Fruit fly (Drosophila melanogaster) whole organism, embryonic: Measurements from ENCODE around the gene Pex16.
A peak's percentile ranks its signal among the peaks of the same experiment; 100 is the strongest.

Experiments
- Adf1 ChIP-seq: fragments of 200-800 bp; sonication (Bioruptor generic); IDR thresholded peaks from 2 replicates; pipeline ENCODE4 v1.3.6; 2022; ENCODE audit warnings: missing biosample characterization, missing genetic modification characterization
- CG10959 ChIP-seq: fragments of 200-800 bp; sonication (Bioruptor generic); IDR thresholded peaks from 2 replicates; pipeline ENCODE4 v1.3.6; 2022; ENCODE audit warnings: missing biosample characterization, missing genetic modification characterization
- CG12236 ChIP-seq: fragments of 200-800 bp; sonication (Bioruptor generic); optimal IDR thresholded peaks from 2 replicates; lab custom pipeline; 2016; ENCODE audit warnings: missing biosample characterization, missing genetic modification characterization
- CG12769 ChIP-seq: fragments of 200-800 bp; sonication (Bioruptor generic); optimal IDR thresholded peaks from 2 replicates; lab custom pipeline; 2019; ENCODE audit warnings: missing biosample characterization, mild to moderate bottlenecking, missing genetic modification characterization, moderate library complexity
- CG13894 ChIP-seq: fragments of 200-800 bp; sonication (Bioruptor generic); optimal IDR thresholded peaks from 3 replicates; lab custom pipeline; 2018; ENCODE audit warnings: missing biosample characterization, mild to moderate bottlenecking, missing genetic modification characterization, moderate library complexity
- CG14014 ChIP-seq: fragments of 200-800 bp; sonication (Bioruptor generic); IDR thresholded peaks from 2 replicates; pipeline ENCODE4 v1.3.6; 2022; ENCODE audit warnings: missing biosample characterization, missing genetic modification characterization
- CG16779 ChIP-seq: fragments of 200-800 bp; sonication (Bioruptor generic); IDR thresholded peaks from 2 replicates; pipeline ENCODE4 v1.3.6; 2022; ENCODE audit warnings: missing biosample characterization, missing genetic modification characterization
- CG17385 ChIP-seq: fragments of 200-800 bp; sonication (Bioruptor generic); optimal IDR thresholded peaks from 3 replicates; lab custom pipeline; 2018; ENCODE audit warnings: missing biosample characterization, mild to moderate bottlenecking, missing genetic modification characterization
- CG2889 ChIP-seq: fragments of 200-800 bp; sonication (Bioruptor generic); IDR thresholded peaks from 3 replicates; pipeline ENCODE4 v1.3.6; 2022; ENCODE audit warnings: missing biosample characterization, missing genetic modification characterization
- CG3163 ChIP-seq: fragments of 200-800 bp; sonication (Bioruptor generic); optimal IDR thresholded peaks from 3 replicates; lab custom pipeline; 2016; ENCODE audit warnings: missing biosample characterization, missing genetic modification characterization
- CG32767 ChIP-seq: fragments of 200-800 bp; sonication (Bioruptor generic); IDR thresholded peaks from 2 replicates; pipeline ENCODE4 v1.3.6; 2022; ENCODE audit warnings: missing biosample characterization, missing genetic modification characterization
- CG4404 ChIP-seq: fragments of 200-800 bp; sonication (Bioruptor generic); IDR thresholded peaks from 2 replicates; pipeline ENCODE4 v1.3.6; 2022; ENCODE audit warnings: missing biosample characterization, missing genetic modification characterization
- CG6175 ChIP-seq: fragments of 200-800 bp; sonication (Bioruptor generic); IDR thresholded peaks from 3 replicates; pipeline ENCODE4 v1.3.6; 2022; ENCODE audit warnings: missing biosample characterization, missing genetic modification characterization
- CG7372 ChIP-seq: fragments of 200-800 bp; sonication (Bioruptor generic); IDR thresholded peaks from 2 replicates; pipeline ENCODE4 v1.3.6; 2022; ENCODE audit warnings: missing biosample characterization, missing genetic modification characterization
- CG8089 ChIP-seq: fragments of 200-800 bp; sonication (Bioruptor generic); optimal IDR thresholded peaks from 3 replicates; lab custom pipeline; 2016; ENCODE audit warnings: missing biosample characterization, missing genetic modification characterization
- CG8290 ChIP-seq, 3 experiments: fragments of 200-800 bp; sonication (Bioruptor generic); optimal IDR thresholded peaks; 2 replicates each; lab custom pipeline; 2016 to 2019; ENCODE audit warnings: missing biosample characterization in 3 of 3, missing genetic modification characterization in 3 of 3, mild to moderate bottlenecking in 2 of 3, moderate library complexity in 1 of 3
- CG8388 ChIP-seq: fragments of 200-800 bp; sonication (Bioruptor generic); optimal IDR thresholded peaks from 2 replicates; lab custom pipeline; 2019; ENCODE audit warnings: missing biosample characterization, mild to moderate bottlenecking, missing genetic modification characterization, moderate library complexity
- CG9215 ChIP-seq: fragments of 200-800 bp; sonication (Bioruptor generic); IDR thresholded peaks from 2 replicates; pipeline ENCODE4 v1.3.6; 2022; ENCODE audit warnings: missing biosample characterization, missing genetic modification characterization
- D19A ChIP-seq: fragments of 200-800 bp; optimal IDR thresholded peaks from 3 replicates; lab custom pipeline; 2019; ENCODE audit warnings: missing biosample characterization, mild to moderate bottlenecking, missing genetic modification characterization, moderate library complexity
- Dip3 ChIP-seq: fragments of 200-800 bp; sonication (Bioruptor generic); optimal IDR thresholded peaks from 3 replicates; lab custom pipeline; 2016; ENCODE audit warnings: missing biosample characterization, missing genetic modification characterization
- Dref ChIP-seq: fragments of 200-800 bp; sonication (Bioruptor generic); IDR thresholded peaks from 2 replicates; pipeline ENCODE4 v1.3.6; 2022; ENCODE audit warnings: missing biosample characterization, missing genetic modification characterization
- Kr ChIP-seq: fragments of 200-800 bp; sonication (Bioruptor generic); optimal IDR thresholded peaks from 2 replicates; lab custom pipeline; 2017; ENCODE audit warnings: missing biosample characterization, mild to moderate bottlenecking, missing genetic modification characterization
- Mad ChIP-seq: fragments of 200-800 bp; sonication (Bioruptor generic); optimal IDR thresholded peaks from 2 replicates; lab custom pipeline; 2016; ENCODE audit warnings: missing biosample characterization, missing genetic modification characterization
- Taf1 ChIP-seq: fragments of 200-800 bp; sonication (Bioruptor generic); IDR thresholded peaks from 2 replicates; pipeline ENCODE4 v1.3.6; 2022; ENCODE audit warnings: missing biosample characterization, missing genetic modification characterization
- Trl ChIP-seq, 3 experiments: fragments of >200 bp in 2 of 3; fragments of 200-800 bp in 1 of 3; sonication (Bioruptor generic) in 1 of 3; optimal IDR thresholded peaks; 2 replicates in 1 of 3; 3 replicates in 2 of 3; lab custom pipeline; 2016 to 2017; ENCODE audit warnings: missing biosample characterization in 1 of 3, missing genetic modification characterization in 1 of 3
- Usf ChIP-seq: fragments of 200-800 bp; sonication (Bioruptor generic); optimal IDR thresholded peaks from 2 replicates; lab custom pipeline; 2017; ENCODE audit warnings: missing genotype, missing biosample characterization, missing genetic modification characterization
- ato ChIP-seq: fragments of 200-800 bp; sonication (Bioruptor generic); IDR thresholded peaks from 2 replicates; pipeline ENCODE4 v1.3.6; 2022; ENCODE audit warnings: missing biosample characterization, missing genetic modification characterization; ENCODE audit not compliant: partially characterized antibody
- az2 ChIP-seq: fragments of 200-800 bp; sonication (Bioruptor generic); optimal IDR thresholded peaks from 3 replicates; lab custom pipeline; 2016; ENCODE audit warnings: missing biosample characterization, missing genetic modification characterization
- bab2 ChIP-seq: fragments of 200-800 bp; sonication (Bioruptor generic); optimal IDR thresholded peaks from 2 replicates; lab custom pipeline; 2016; ENCODE audit warnings: missing biosample characterization, missing genetic modification characterization
- cas ChIP-seq: fragments of 200-800 bp; sonication (Bioruptor generic); IDR thresholded peaks from 2 replicates; pipeline ENCODE4 v1.3.6; 2022; ENCODE audit warnings: missing biosample characterization, missing genetic modification characterization
- chm ChIP-seq: fragments of 200-800 bp; sonication (Bioruptor generic); IDR thresholded peaks from 2 replicates; pipeline ENCODE4 v1.3.6; 2022; ENCODE audit warnings: missing biosample characterization, missing genetic modification characterization
- da ChIP-seq: fragments of 200-800 bp; sonication (Bioruptor generic); optimal IDR thresholded peaks from 2 replicates; lab custom pipeline; 2016; ENCODE audit warnings: missing biosample characterization, missing genetic modification characterization
- dm ChIP-seq: fragments of 200-800 bp; sonication (Bioruptor generic); optimal IDR thresholded peaks from 3 replicates; lab custom pipeline; 2016; ENCODE audit warnings: missing biosample characterization, missing genetic modification characterization
- esg ChIP-seq: fragments of 200-800 bp; sonication (Bioruptor generic); conservative IDR thresholded peaks from 2 replicates; pipeline ENCODE4 v1.3.6; 2022; ENCODE audit warnings: missing biosample characterization, missing genetic modification characterization
- fd3F ChIP-seq: fragments of 200-800 bp; sonication (Bioruptor generic); optimal IDR thresholded peaks from 2 replicates; lab custom pipeline; 2018; ENCODE audit warnings: missing biosample characterization, mild to moderate bottlenecking, missing genetic modification characterization, moderate library complexity
- grau ChIP-seq: fragments of 200-800 bp; optimal IDR thresholded peaks from 3 replicates; lab custom pipeline; 2019; ENCODE audit warnings: missing biosample characterization, mild to moderate bottlenecking, missing genetic modification characterization, moderate library complexity
- gt ChIP-seq: fragments of 200-800 bp; sonication (Bioruptor generic); IDR thresholded peaks from 2 replicates; pipeline ENCODE4 v1.3.6; 2022; ENCODE audit warnings: missing biosample characterization, missing genetic modification characterization
- ham ChIP-seq: fragments of 200-800 bp; sonication (Bioruptor generic); IDR thresholded peaks from 2 replicates; pipeline ENCODE4 v1.3.6; 2022; ENCODE audit warnings: missing biosample characterization, missing genetic modification characterization
- insv ChIP-seq, 2 experiments: fragments of 200-800 bp; sonication (Bioruptor generic); optimal IDR thresholded peaks; 3 replicates each; lab custom pipeline; 2016 to 2018; ENCODE audit warnings: missing biosample characterization in 2 of 2, missing genetic modification characterization in 2 of 2
- lab ChIP-seq: fragments of 200-800 bp; sonication (Bioruptor generic); optimal IDR thresholded peaks from 3 replicates; lab custom pipeline; 2017; ENCODE audit warnings: missing biosample characterization, missing genetic modification characterization, mild to moderate bottlenecking, moderate library complexity, missing genetic modification reagents
- onecut ChIP-seq: fragments of 200-800 bp; sonication (Bioruptor generic); IDR thresholded peaks from 2 replicates; pipeline ENCODE4 v1.3.6; 2022; ENCODE audit warnings: missing biosample characterization, missing genetic modification characterization
- pan ChIP-seq, 4 experiments: fragments of >200 bp in 3 of 4; fragments of 200-800 bp in 1 of 4; sonication (Bioruptor generic) in 1 of 4; optimal IDR thresholded peaks in 3 of 4; IDR thresholded peaks in 1 of 4; 2 replicates each; pipeline versions ENCODE4 v1.3.6 to Lab custom; 2017 to 2022; ENCODE audit warnings: missing biosample characterization in 2 of 4, missing genetic modification characterization in 2 of 4, mixed read lengths in 1 of 4
- pum ChIP-seq: fragments of 200-800 bp; sonication (Bioruptor generic); optimal IDR thresholded peaks from 2 replicates; lab custom pipeline; 2016; ENCODE audit warnings: missing biosample characterization, missing genetic modification characterization
- ro ChIP-seq: fragments of 200-800 bp; sonication (Bioruptor generic); IDR thresholded peaks from 2 replicates; pipeline ENCODE4 v1.3.6; 2022; ENCODE audit warnings: missing biosample characterization, missing genetic modification characterization
- run ChIP-seq: fragments of 200-800 bp; sonication (Bioruptor generic); optimal IDR thresholded peaks from 3 replicates; lab custom pipeline; 2018; ENCODE audit warnings: missing biosample characterization, mild to moderate bottlenecking, missing genetic modification characterization
- slou ChIP-seq: fragments of 200-800 bp; sonication (Bioruptor generic); optimal IDR thresholded peaks from 3 replicates; lab custom pipeline; 2016; ENCODE audit warnings: missing biosample characterization, missing genetic modification characterization
- unc-4 ChIP-seq: fragments of 200-800 bp; sonication (Bioruptor generic); IDR thresholded peaks from 2 replicates; pipeline ENCODE4 v1.3.6; 2022; ENCODE audit warnings: missing biosample characterization, missing genetic modification characterization; ENCODE audit not compliant: partially characterized antibody
- vnd ChIP-seq: fragments of 200-800 bp; sonication (Bioruptor generic); IDR thresholded peaks from 3 replicates; pipeline ENCODE4 v1.3.6; 2022; ENCODE audit warnings: missing biosample characterization, missing genetic modification characterization; ENCODE audit not compliant: partially characterized antibody
- zen ChIP-seq: fragments of 200-800 bp; sonication (Bioruptor generic); optimal IDR thresholded peaks from 3 replicates; lab custom pipeline; 2018; ENCODE audit warnings: missing biosample characterization, mild to moderate bottlenecking, missing genetic modification characterization, moderate library complexity

Gene Pex16

DNA sequence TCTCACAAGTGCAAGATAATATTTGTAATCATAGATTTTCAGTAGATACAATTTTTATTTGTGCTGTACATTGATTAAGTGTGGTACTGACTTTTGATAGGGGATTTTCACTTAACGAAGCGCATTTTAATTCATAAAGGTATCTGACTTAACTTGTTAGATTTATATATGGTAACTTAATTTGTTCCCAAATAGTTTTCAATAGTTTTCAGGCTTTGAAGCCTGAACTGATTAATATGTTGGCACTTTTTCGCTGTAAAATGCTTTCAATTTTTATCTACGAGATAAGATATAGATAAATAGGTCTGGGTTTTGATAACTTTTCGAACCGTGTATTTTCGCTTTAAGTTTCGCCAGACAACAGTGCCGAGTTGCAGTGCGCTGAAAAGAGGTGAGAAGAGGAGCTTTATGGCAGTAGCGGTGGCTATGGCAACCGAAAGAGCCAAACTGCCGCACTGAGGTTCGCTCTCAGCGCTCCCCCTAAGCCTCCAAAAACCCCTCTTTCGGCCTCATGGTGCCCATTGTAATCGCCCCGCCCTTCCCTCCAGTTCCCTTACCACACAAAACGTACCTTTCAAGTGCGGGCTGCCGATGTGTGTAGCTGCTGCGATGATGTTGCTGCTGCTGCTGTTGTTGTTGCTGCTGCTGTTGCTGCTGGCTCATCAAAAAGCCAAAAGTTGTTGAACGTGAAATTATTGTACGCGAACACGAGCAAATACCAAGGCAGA, 44.4 kb downstream of the Pex16 start (continued):
- TF ChIP-seq pum (GFP tag; lab: Kevin White, UChicago) (no peak), Dref (GFP tag; lab: Robert Waterston, UW) (no peak), Kr (GFP tag; lab: Kevin White, UChicago) (no peak), lab (GFP tag; lab: Kevin White, UChicago) (peak; percentile 32), CG3163 (GFP tag; lab: Kevin White, UChicago) (no peak), CG9215 (GFP tag; lab: Robert Waterston, UW) (0 out of 2 replicates have a peak, but pooled peaks have one; percentile 16), CG6175 (GFP tag; lab: Robert Waterston, UW) (peak; percentile 29; the same call in 1 of the 3 replicates), Adf1 (GFP tag; lab: Robert Waterston, UW) (peak; percentile 25; the same call in 1 of the 2 replicates), ato (GFP tag; lab: Robert Waterston, UW) (no peak), run (no peak), zen (tag; lab: Kevin White, UChicago) (no peak), CG8290 (GFP tag; optimal IDR thresholded peaks at IDR 0.05; lab: Kevin White, UChicago) (no peak), CG8290 (tag; optimal IDR thresholded peaks at IDR 0.05; lab: Kevin White, UChicago) (peak in 1 of 2 experiments; percentile 17), CG13894 (no peak), Dip3 (GFP tag; lab: Kevin White, UChicago) (no peak), CG4404 (GFP tag; lab: Robert Waterston, UW) (no peak), az2 (GFP tag; lab: Kevin White, UChicago) (no peak), CG14014 (GFP tag; lab: Robert Waterston, UW) (peak; percentile 24; the same call in 1 of the 2 replicates), CG8388 (GFP tag; lab: Kevin White, UChicago) (no peak), CG32767 (GFP tag; lab: Robert Waterston, UW) (no peak), CG12236 (GFP tag; lab: Kevin White, UChicago) (no peak), grau (tag; lab: Kevin White, UChicago) (no peak), CG8089 (GFP tag; lab: Kevin White, UChicago) (no peak), ham (GFP tag; lab: Robert Waterston, UW) (no peak), Taf1 (GFP tag; lab: Robert Waterston, UW) (no peak), vnd (GFP tag; lab: Robert Waterston, UW) (no peak), CG2889 (GFP tag; lab: Robert Waterston, UW) (no peak), CG7372 (GFP tag; lab: Robert Waterston, UW) (no peak), dm (GFP tag; lab: Kevin White, UChicago) (no peak), insv (GFP tag; optimal IDR thresholded peaks at IDR 0.05; lab: Kevin White, UChicago) (no peak), D19A (no peak), da (GFP tag; lab: Kevin White, UChicago) (no peak), fd3F (GFP tag; lab: Kevin White, UChicago) (no peak), Usf (GFP tag; lab: Kevin White, UChicago) (no peak), ro (GFP tag; lab: Robert Waterston, UW) (no peak), slou (GFP tag; lab: Kevin White, UChicago) (no peak), Mad (GFP tag; lab: Kevin White, UChicago) (no peak), CG16779 (no peak), unc-4 (GFP tag; lab: Robert Waterston, UW) (no peak), CG17385 (GFP tag; lab: Kevin White, UChicago) (no peak), pan (optimal IDR thresholded peaks at IDR 0.05; lab: Kevin White, UChicago) (no peak), pan (GFP tag; optimal IDR thresholded peaks at IDR 0.05 in 1 of 2, IDR thresholded peaks at IDR 0.05 in 1 of 2) (peak in 1 of 2 experiments; percentile 40), onecut (GFP tag; lab: Robert Waterston, UW) (no peak), CG12769 (tag; lab: Kevin White, UChicago) (peak; percentile 64), cas (GFP tag; lab: Robert Waterston, UW) (no peak), CG10959 (no peak), bab2 (GFP tag; lab: Kevin White, UChicago) (no peak), Trl (optimal IDR thresholded peaks at IDR 0.05; lab: Kevin White, UChicago) (peak; percentile 13 to 16), Trl (GFP tag; optimal IDR thresholded peaks at IDR 0.05; lab: Kevin White, UChicago) (no peak), chm (GFP tag; lab: Robert Waterston, UW) (0 out of 2 replicates have a peak, but pooled peaks have one; percentile 47), esg (GFP tag; lab: Robert Waterston, UW) (no peak), gt (no peak)
